Worm (Caenorhabditis elegans) whole organism, late embryonic: Measurements from ENCODE around the gene ugt-66.

Experiments used
- C08G9.2 ChIP-seq: sonication (generic microtip); optimal IDR thresholded peaks from 2 replicates; lab custom pipeline; 2016; ENCODE audit warnings: mild to moderate bottlenecking, missing genetic modification characterization, moderate library complexity, missing compliant biosample characterization
- F13H6.1 ChIP-seq: sonication (generic microtip); optimal IDR thresholded peaks from 2 replicates; lab custom pipeline; 2016; ENCODE audit warnings: missing genetic modification characterization, missing compliant biosample characterization
- K09A11.1 ChIP-seq: sonication (generic microtip); optimal IDR thresholded peaks from 2 replicates; lab custom pipeline; 2017; ENCODE audit warnings: antibody characterized with exemption, mild to moderate bottlenecking, missing genetic modification characterization, missing compliant biosample characterization; ENCODE audit not compliant: insufficient read depth
- T23F11.4 ChIP-seq: fragments of 200-800 bp; sonication (Bioruptor generic); optimal IDR thresholded peaks from 2 replicates; lab custom pipeline; 2018; ENCODE audit warnings: mild to moderate bottlenecking, missing genetic modification characterization, missing compliant biosample characterization
- ahr-1 ChIP-seq: sonication (generic microtip); optimal IDR thresholded peaks from 2 replicates; lab custom pipeline; 2016; ENCODE audit warnings: missing genetic modification characterization, missing compliant biosample characterization
- ama-1 ChIP-seq: fragments of 150-350 bp; optimal IDR thresholded peaks from 2 replicates; lab custom pipeline; 2014
- ceh-18 ChIP-seq: sonication (generic microtip); optimal IDR thresholded peaks from 2 replicates; lab custom pipeline; 2016; ENCODE audit warnings: missing genetic modification characterization, missing compliant biosample characterization
- ceh-2 ChIP-seq: sonication (generic microtip); optimal IDR thresholded peaks from 2 replicates; lab custom pipeline; 2016; ENCODE audit warnings: missing genotype, missing genetic modification characterization, missing compliant biosample characterization
- ceh-22 ChIP-seq: sonication (generic microtip); optimal IDR thresholded peaks from 2 replicates; lab custom pipeline; 2017; ENCODE audit warnings: missing biosample characterization, missing genetic modification characterization
- ceh-31 ChIP-seq: sonication (generic microtip); optimal IDR thresholded peaks from 2 replicates; lab custom pipeline; 2016; ENCODE audit warnings: missing genetic modification characterization, missing compliant biosample characterization
- ceh-34 ChIP-seq: sonication (generic microtip); optimal IDR thresholded peaks from 2 replicates; lab custom pipeline; 2016; ENCODE audit warnings: mild to moderate bottlenecking, missing genetic modification characterization, missing compliant biosample characterization
- ceh-45 ChIP-seq: fragments of 200-800 bp; sonication (Bioruptor generic); IDR thresholded peaks from 2 replicates; pipeline ENCODE4 v1.3.6; 2022; ENCODE audit warnings: missing genetic modification reagents, missing genetic modification characterization, missing compliant biosample characterization
- ceh-48 ChIP-seq: sonication (generic microtip); optimal IDR thresholded peaks from 2 replicates; lab custom pipeline; 2016; ENCODE audit warnings: missing genetic modification characterization, inconsistent platforms, missing compliant biosample characterization
- dve-1 ChIP-seq: sonication (generic microtip); optimal IDR thresholded peaks from 2 replicates; lab custom pipeline; 2017; ENCODE audit warnings: antibody characterized with exemption, mild to moderate bottlenecking, missing genetic modification characterization, missing compliant biosample characterization
- elt-2 ChIP-seq: sonication (generic microtip); optimal IDR thresholded peaks from 2 replicates; lab custom pipeline; 2016; ENCODE audit warnings: missing genetic modification reagents, missing genetic modification characterization, missing compliant biosample characterization
- elt-4 ChIP-seq: sonication (generic microtip); optimal IDR thresholded peaks from 2 replicates; lab custom pipeline; 2016; ENCODE audit warnings: missing genetic modification characterization, missing compliant biosample characterization
- ets-4 ChIP-seq: sonication (generic microtip); optimal IDR thresholded peaks from 2 replicates; lab custom pipeline; 2016; ENCODE audit warnings: missing genetic modification characterization, missing compliant biosample characterization
- fkh-6 ChIP-seq: sonication (generic microtip); optimal IDR thresholded peaks from 2 replicates; lab custom pipeline; 2016; ENCODE audit warnings: missing genetic modification characterization, missing compliant biosample characterization
- hlh-13 ChIP-seq: fragments of 200-800 bp; sonication (Bioruptor generic); optimal IDR thresholded peaks from 2 replicates; lab custom pipeline; 2018; ENCODE audit warnings: mild to moderate bottlenecking, missing genetic modification characterization, missing compliant biosample characterization
- hlh-15 ChIP-seq: sonication (generic microtip); optimal IDR thresholded peaks from 2 replicates; lab custom pipeline; 2016; ENCODE audit warnings: missing genetic modification characterization, missing compliant biosample characterization
- hlh-30 ChIP-seq: sonication (generic microtip); optimal IDR thresholded peaks from 2 replicates; lab custom pipeline; 2017; ENCODE audit warnings: antibody characterized with exemption, missing genetic modification characterization, missing compliant biosample characterization; ENCODE audit not compliant: insufficient read depth
- hlh-6 ChIP-seq: sonication (generic microtip); optimal IDR thresholded peaks from 2 replicates; lab custom pipeline; 2016; ENCODE audit warnings: missing genotype, missing genetic modification characterization, missing compliant biosample characterization
- hlh-8 ChIP-seq: sonication (generic microtip); optimal IDR thresholded peaks from 2 replicates; lab custom pipeline; 2016; ENCODE audit warnings: missing genotype, missing genetic modification characterization, missing compliant biosample characterization
- madf-2 ChIP-seq: sonication (generic microtip); optimal IDR thresholded peaks from 2 replicates; lab custom pipeline; 2017; ENCODE audit warnings: missing genetic modification characterization, missing compliant biosample characterization
- mec-3 ChIP-seq: sonication (generic microtip); optimal IDR thresholded peaks from 2 replicates; lab custom pipeline; 2016; ENCODE audit warnings: borderline replicate concordance, missing genetic modification characterization, missing compliant biosample characterization
- nfya-1 ChIP-seq: sonication (generic microtip); optimal IDR thresholded peaks from 2 replicates; lab custom pipeline; 2017; ENCODE audit warnings: missing genetic modification characterization, mild to moderate bottlenecking, missing compliant biosample characterization, antibody characterized with exemption, moderate library complexity
- odd-2 ChIP-seq: sonication (generic microtip); optimal IDR thresholded peaks from 2 replicates; lab custom pipeline; 2017; ENCODE audit warnings: antibody characterized with exemption, mild to moderate bottlenecking, missing genetic modification characterization, missing compliant biosample characterization
- pag-3 ChIP-seq: sonication (generic microtip); optimal IDR thresholded peaks from 2 replicates; lab custom pipeline; 2016; ENCODE audit warnings: missing compliant biosample characterization, missing genetic modification characterization, borderline replicate concordance
- pat-9 ChIP-seq: fragments of 200-800 bp; sonication (Bioruptor generic); optimal IDR thresholded peaks from 2 replicates; lab custom pipeline; 2018; ENCODE audit warnings: mild to moderate bottlenecking, missing genetic modification characterization, moderate library complexity, missing compliant biosample characterization
- rnt-1 ChIP-seq: sonication (generic microtip); optimal IDR thresholded peaks from 2 replicates; lab custom pipeline; 2016; ENCODE audit warnings: missing genetic modification characterization, missing compliant biosample characterization
- sdc-2 ChIP-seq: sonication (generic microtip); optimal IDR thresholded peaks from 2 replicates; lab custom pipeline; 2016; ENCODE audit warnings: missing genotype, missing genetic modification characterization, missing compliant biosample characterization
- sox-2 ChIP-seq: fragments of 200-800 bp; sonication (Bioruptor generic); IDR thresholded peaks from 2 replicates; pipeline ENCODE4 v1.3.6; 2022; ENCODE audit warnings: missing genetic modification reagents, missing genetic modification characterization, missing compliant biosample characterization
- sox-4 ChIP-seq: sonication (generic microtip); optimal IDR thresholded peaks from 2 replicates; lab custom pipeline; 2017; ENCODE audit warnings: mild to moderate bottlenecking, missing genetic modification characterization, inconsistent platforms, missing compliant biosample characterization
- tbx-2 ChIP-seq: sonication (generic microtip); optimal IDR thresholded peaks from 2 replicates; lab custom pipeline; 2016; ENCODE audit warnings: missing genetic modification characterization, missing compliant biosample characterization
- tbx-7 ChIP-seq: sonication (generic microtip); optimal IDR thresholded peaks from 2 replicates; lab custom pipeline; 2016; ENCODE audit warnings: missing genotype, missing genetic modification characterization, missing compliant biosample characterization
- unc-42 ChIP-seq: sonication (generic microtip); optimal IDR thresholded peaks from 2 replicates; lab custom pipeline; 2016; ENCODE audit warnings: missing genotype, missing genetic modification characterization, missing compliant biosample characterization
- unc-55 ChIP-seq: sonication (generic microtip); optimal IDR thresholded peaks from 2 replicates; lab custom pipeline; 2017; ENCODE audit warnings: missing biosample characterization, missing genetic modification reagents, missing genetic modification characterization
- unc-86 ChIP-seq: sonication (generic microtip); optimal IDR thresholded peaks from 2 replicates; lab custom pipeline; 2016; ENCODE audit warnings: missing genetic modification characterization, missing compliant biosample characterization

The ugt-66 gene

ce11 chrIII:6207046-6207445 is 12.7 kb upstream of the ugt-66 start:
- TF ChIP-seq sox-4 (tag; lab: Kevin White, UChicago) = no peak
- TF ChIP-seq T23F11.4 = no peak
- no peak for TF ChIP-seq sox-2 (GFP tag; lab: Robert Waterston, UW)
- TF ChIP-seq tbx-2 (tag; lab: Kevin White, UChicago) = no peak
- no peak for TF ChIP-seq ceh-2 (tag; lab: Kevin White, UChicago)
- no peak for TF ChIP-seq hlh-13 (GFP tag; lab: Kevin White, UChicago)
- no peak for TF ChIP-seq fkh-6 (tag; lab: Kevin White, UChicago)
- TF ChIP-seq mec-3 (tag; lab: Kevin White, UChicago) = no peak
- TF ChIP-seq ceh-31 (tag; lab: Kevin White, UChicago) = no peak
- TF ChIP-seq unc-86 (tag; lab: Kevin White, UChicago) = no peak
- no peak for TF ChIP-seq ceh-22

ce11 chrIII:6206161-6206853 is 11.9 kb upstream of the ugt-66 start, which contains the start of the genes sna-3 and rps-3:
Gene sna-3 (minus strand): TSS chrIII:6206211.
Gene rps-3 (plus strand): TSS chrIII:6206803.
- TF ChIP-seq unc-55 = peak; percentile 16
- TF ChIP-seq rnt-1 (tag; lab: Kevin White, UChicago) = peak; percentile 63
- peak; percentile 33 for TF ChIP-seq ceh-18 (tag; lab: Kevin White, UChicago)
- peak; percentile 81 for TF ChIP-seq hlh-30
- no peak for TF ChIP-seq ceh-45
- TF ChIP-seq unc-42 (tag; lab: Kevin White, UChicago) = peak; percentile 39
- no peak for TF ChIP-seq hlh-8 (tag; lab: Kevin White, UChicago)
- peak; percentile 2 for TF ChIP-seq elt-2 (tag; lab: Kevin White, UChicago)
- peak; percentile 82 for TF ChIP-seq nfya-1 (tag; lab: Kevin White, UChicago)
- no peak for TF ChIP-seq hlh-6 (tag; lab: Kevin White, UChicago)
- no peak for TF ChIP-seq madf-2 (tag; lab: Kevin White, UChicago)
- peak; percentile 78 for TF ChIP-seq ceh-31 (tag; lab: Kevin White, UChicago)
- TF ChIP-seq tbx-2 (tag; lab: Kevin White, UChicago) = peak; percentile 32

- TF ChIP-seq unc-55 (no peak), pag-3 (no peak), ceh-48 (tag; lab: Kevin White, UChicago) (no peak), C08G9.2 (tag; lab: Kevin White, UChicago) (no peak), unc-86 (tag; lab: Kevin White, UChicago) (no peak), ahr-1 (tag; lab: Kevin White, UChicago) (no peak), ceh-45 (no peak), F13H6.1 (no peak), ets-4 (no peak), fkh-6 (tag; lab: Kevin White, UChicago) (no peak), tbx-7 (no peak), hlh-8 (tag; lab: Kevin White, UChicago) (no peak)
Observed at ce11 chrIII:6202440-6202839, 8.1 kb upstream of the ugt-66 start.

- TF ChIP-seq ceh-45 (no peak), sdc-2 (tag; lab: Kevin White, UChicago) (no peak), K09A11.1 (tag; lab: Kevin White, UChicago) (no peak), hlh-15 (tag; lab: Kevin White, UChicago) (no peak), ceh-22 (no peak), ceh-34 (tag; lab: Kevin White, UChicago) (no peak), pat-9 (tag; lab: Kevin White, UChicago) (no peak), elt-4 (tag; lab: Kevin White, UChicago) (no peak), odd-2 (tag; lab: Kevin White, UChicago) (no peak), dve-1 (tag; lab: Kevin White, UChicago) (no peak), tbx-2 (tag; lab: Kevin White, UChicago) (no peak), pag-3 (no peak), ama-1 (lab: Kevin White, UChicago) (no peak)
- TF ChIP-seq, all 69 proteins: peak for 0
Observed at ce11 chrIII:6201325-6201724, 6.9 kb upstream of the ugt-66 start.
